Fruit fly (Drosophila melanogaster): ENCODE results near the gene Cog3.

dm6 chr2L:3457007-3457406 lies at the start of gene Cog3, which contains the start of gene Sec5:
- peak; percentile 83 for TF ChIP-seq CG12768 (GFP tag; optimal IDR thresholded peaks at IDR 0.05)
- TF ChIP-seq tj (GFP tag; optimal IDR thresholded peaks at IDR 0.05), result peak; percentile 54
- TF ChIP-seq Mnt (GFP tag; optimal IDR thresholded peaks at IDR 0.05), result peak; percentile 77
- peak; percentile 84 for TF ChIP-seq CG7101 (tag; optimal IDR thresholded peaks at IDR 0.05)
- TF ChIP-seq Clk (GFP tag; optimal IDR thresholded peaks at IDR 0.05), result peak; percentile 70
- no peak for TF ChIP-seq Hr96 (GFP tag; optimal IDR thresholded peaks at IDR 0.05)
- peak; percentile 77 for TF ChIP-seq pad (GFP tag; optimal IDR thresholded peaks at IDR 0.05)
- TF ChIP-seq kay (GFP tag; ENCODE audit: borderline replicate concordance), result no peak
- TF ChIP-seq CG14711 (tag; optimal IDR thresholded peaks at IDR 0.05), result peak; percentile 73
- TF ChIP-seq CG5204 (GFP tag; optimal IDR thresholded peaks at IDR 0.05), result no peak
- peak; percentile 43 for TF ChIP-seq bab1 (GFP tag; optimal IDR thresholded peaks at IDR 0.05)
- peak; percentile 85 for TF ChIP-seq Crg-1 (GFP tag; optimal IDR thresholded peaks at IDR 0.05)

Data from whole organism, adult.